Fruit fly (Drosophila melanogaster): ENCODE data around the gene CG4995.

The CG4995 gene

dm6 chr2L:10331066-10331847 lies 9.0 kb downstream of the CG4995 start, which contains the start of the genes Schip1 and Cox10 (continued):
- TF ChIP-seq hbn (GFP tag; IDR thresholded peaks at IDR 0.05; ENCODE audit: partially characterized antibody) (no peak), CG15601 (tag; optimal IDR thresholded peaks at IDR 0.05) (peak; percentile 23), ase (GFP tag; IDR thresholded peaks at IDR 0.05) (no peak), CG4617 (GFP tag; optimal IDR thresholded peaks at IDR 0.05; ENCODE audit: borderline replicate concordance) (peak; percentile 18), CG11093 (GFP tag; IDR thresholded peaks at IDR 0.05) (no peak), CG3281 (GFP tag; optimal IDR thresholded peaks at IDR 0.05) (no peak), CG17361 (GFP tag; IDR thresholded peaks at IDR 0.05) (peak; percentile 26; the same call in 1 of the 3 replicates), lola (GFP tag; optimal IDR thresholded peaks at IDR 0.05) (peak in 1 of 3 experiments; percentile 22), E2f2 (GFP tag; IDR thresholded peaks at IDR 0.05) (peak; percentile 45; the same call in 1 of the 2 replicates), tup (GFP tag; optimal IDR thresholded peaks at IDR 0.05) (no peak), tap (tag; optimal IDR thresholded peaks at IDR 0.05) (peak; percentile 10), dm (GFP tag; optimal IDR thresholded peaks at IDR 0.05) (no peak), br (optimal IDR thresholded peaks at IDR 0.05) (no peak), bsh (GFP tag; optimal IDR thresholded peaks at IDR 0.05) (peak in 1 of 2 experiments; percentile 29), zfh2 (GFP tag; optimal IDR thresholded peaks at IDR 0.05) (no peak), YL-1 (GFP tag; optimal IDR thresholded peaks at IDR 0.05) (peak; percentile 24), unpg (GFP tag; optimal IDR thresholded peaks at IDR 0.05) (peak; percentile 44), ab (GFP tag; optimal IDR thresholded peaks at IDR 0.05) (no peak), HHEX (GFP tag; optimal IDR thresholded peaks at IDR 0.05) (no peak), H15 (GFP tag; IDR thresholded peaks at IDR 0.05) (no peak), PHDP (tag; optimal IDR thresholded peaks at IDR 0.05) (peak; percentile 43), CG3065 (GFP tag; optimal IDR thresholded peaks at IDR 0.05) (no peak), CG10321 (GFP tag; IDR thresholded peaks at IDR 0.05) (no peak), hb (GFP tag; IDR thresholded peaks at IDR 0.05; ENCODE audit: partially characterized antibody) (no peak), Fer3 (tag; optimal IDR thresholded peaks at IDR 0.05) (no peak), sug (tag; optimal IDR thresholded peaks at IDR 0.05) (peak; percentile 31), CG1603 (tag; optimal IDR thresholded peaks at IDR 0.05) (peak; percentile 10), CG2712 (tag; optimal IDR thresholded peaks at IDR 0.05) (peak; percentile 40), CG1024 (GFP tag; IDR thresholded peaks at IDR 0.05) (no peak), Rfx (GFP tag; IDR thresholded peaks at IDR 0.05) (no peak), CG10979 (tag; optimal IDR thresholded peaks at IDR 0.05) (peak; percentile 20), CG8765 (GFP tag; IDR thresholded peaks at IDR 0.05) (no peak), CG13424 (tag; optimal IDR thresholded peaks at IDR 0.05) (peak; percentile 40), Antp (GFP tag; optimal IDR thresholded peaks at IDR 0.05) (no peak), CG12391 (tag; optimal IDR thresholded peaks at IDR 0.05) (peak; percentile 72), Nf-YC (tag; optimal IDR thresholded peaks at IDR 0.05) (peak; percentile 33), pan (optimal IDR thresholded peaks at IDR 0.05) (no peak), pan (GFP tag; optimal IDR thresholded peaks at IDR 0.05 in 1 of 2, IDR thresholded peaks at IDR 0.05 in 1 of 2) (no peak), pzg (GFP tag; optimal IDR thresholded peaks at IDR 0.05) (peak; percentile 13), Ssrp (tag; optimal IDR thresholded peaks at IDR 0.05) (no peak), jumu (GFP tag; optimal IDR thresholded peaks at IDR 0.05) (no peak), Ets65A (GFP tag) (no peak), CG18262 (tag; optimal IDR thresholded peaks at IDR 0.05) (peak; percentile 38), CG17186 (GFP tag; optimal IDR thresholded peaks at IDR 0.05) (no peak), Eip74EF (GFP tag; optimal IDR thresholded peaks at IDR 0.05) (no peak), CG6791 (GFP tag; IDR thresholded peaks at IDR 0.05; ENCODE audit: partially characterized antibody) (no peak), CG7987 (GFP tag; optimal IDR thresholded peaks at IDR 0.05) (no peak), CG10565 (GFP tag; optimal IDR thresholded peaks at IDR 0.05) (no peak), CG11085 (GFP tag; IDR thresholded peaks at IDR 0.05) (no peak)
